Worm (Caenorhabditis elegans) whole organism, young adult: ENCODE results near the gene E01G4.6.

ENCODE experiments used
- B0019.2 ChIP-seq: fragments of 200-800 bp; sonication (Bioruptor generic); conservative IDR thresholded peaks from 2 replicates; pipeline ENCODE4 v1.3.6; 2022; ENCODE audit warnings: missing genetic modification reagents, missing genetic modification characterization, missing compliant biosample characterization
- B0035.1 ChIP-seq: sonication (generic microtip); optimal IDR thresholded peaks from 2 replicates; lab custom pipeline; 2016; ENCODE audit warnings: missing genetic modification characterization, mild to moderate bottlenecking, missing compliant biosample characterization, missing genotype, missing genetic modification reagents
- C17E4.6 ChIP-seq: fragments of 200-800 bp; sonication (Bioruptor generic); IDR thresholded peaks from 2 replicates; pipeline ENCODE4 v1.3.6; 2022; ENCODE audit warnings: missing genetic modification reagents, missing genetic modification characterization, missing compliant biosample characterization
- F23B12.7 ChIP-seq: sonication (generic microtip); optimal IDR thresholded peaks from 2 replicates; lab custom pipeline; 2017; ENCODE audit warnings: missing genetic modification characterization, mild to moderate bottlenecking, missing compliant biosample characterization, antibody characterized with exemption, moderate library complexity; ENCODE audit not compliant: insufficient read depth
- F33H1.4 ChIP-seq: fragments of 200-800 bp; sonication (Bioruptor generic); IDR thresholded peaks from 2 replicates; pipeline ENCODE4 v1.3.6; 2022; ENCODE audit warnings: missing genetic modification reagents, missing genetic modification characterization, missing compliant biosample characterization
- F39B2.1 ChIP-seq: fragments of 200-800 bp; sonication (Bioruptor generic); IDR thresholded peaks from 2 replicates; pipeline ENCODE4 v1.3.6; 2022; ENCODE audit warnings: missing genetic modification reagents, missing genetic modification characterization, missing compliant biosample characterization
- F52B5.7 ChIP-seq: sonication (generic microtip); optimal IDR thresholded peaks from 2 replicates; lab custom pipeline; 2016; ENCODE audit warnings: mild to moderate bottlenecking, missing genetic modification characterization, missing compliant biosample characterization
- F57A8.1 ChIP-seq: fragments of 200-800 bp; sonication (Bioruptor generic); optimal IDR thresholded peaks from 2 replicates; lab custom pipeline; 2018; ENCODE audit warnings: mild to moderate bottlenecking, missing genetic modification characterization, moderate library complexity, missing compliant biosample characterization
- Y79H2A.3 ChIP-seq: fragments of 200-800 bp; sonication (Bioruptor generic); conservative IDR thresholded peaks from 2 replicates; pipeline ENCODE4 v1.3.6; 2022; ENCODE audit warnings: missing genetic modification reagents, missing genetic modification characterization, missing compliant biosample characterization
- Y95B8A.8 ChIP-seq: fragments of 200-800 bp; sonication (Bioruptor generic); IDR thresholded peaks from 2 replicates; pipeline ENCODE4 v1.3.6; 2022; ENCODE audit warnings: missing genetic modification reagents, missing genetic modification characterization, missing compliant biosample characterization
- aptf-2 ChIP-seq: fragments of 200-800 bp; sonication (Bioruptor generic); conservative IDR thresholded peaks from 2 replicates; pipeline ENCODE4 v1.3.6; 2022; ENCODE audit warnings: missing genetic modification reagents, missing genetic modification characterization, missing compliant biosample characterization
- bed-1 ChIP-seq: fragments of 200-800 bp; sonication (Bioruptor generic); IDR thresholded peaks from 2 replicates; pipeline ENCODE4 v1.3.6; 2022; ENCODE audit warnings: missing genetic modification reagents, missing genetic modification characterization, missing compliant biosample characterization
- ccch-3 ChIP-seq: fragments of 200-800 bp; sonication (Bioruptor generic); optimal IDR thresholded peaks from 2 replicates; lab custom pipeline; 2018; ENCODE audit warnings: mild to moderate bottlenecking, missing genetic modification characterization, missing compliant biosample characterization
- cebp-2 ChIP-seq: fragments of 200-800 bp; sonication (Bioruptor generic); IDR thresholded peaks from 2 replicates; pipeline ENCODE4 v1.3.6; 2022; ENCODE audit warnings: missing genetic modification characterization, missing compliant biosample characterization
- ceh-100 ChIP-seq: fragments of 200-800 bp; sonication (Bioruptor generic); IDR thresholded peaks from 2 replicates; pipeline ENCODE4 v1.3.6; 2022; ENCODE audit warnings: missing genetic modification reagents, missing genetic modification characterization, missing compliant biosample characterization
- ceh-40 ChIP-seq: fragments of 200-800 bp; sonication (Bioruptor generic); IDR thresholded peaks from 2 replicates; pipeline ENCODE4 v1.3.6; 2022; ENCODE audit warnings: missing genetic modification characterization, missing compliant biosample characterization
- dpl-1 ChIP-seq: fragments of 150-350 bp; optimal IDR thresholded peaks from 2 replicates; lab custom pipeline; 2014; ENCODE audit warnings: missing biosample characterization, missing genetic modification reagents, missing genetic modification characterization
- egl-18 ChIP-seq: fragments of 200-800 bp; sonication (Bioruptor generic); IDR thresholded peaks from 2 replicates; pipeline ENCODE4 v1.3.6; 2022; ENCODE audit warnings: missing genetic modification reagents, missing genetic modification characterization, missing compliant biosample characterization
- ets-4 ChIP-seq: fragments of 200-800 bp; sonication (Bioruptor generic); optimal IDR thresholded peaks from 2 replicates; lab custom pipeline; 2018; ENCODE audit warnings: mild to moderate bottlenecking, missing genetic modification characterization, missing compliant biosample characterization
- gei-17 ChIP-seq: fragments of 200-800 bp; sonication (Bioruptor generic); optimal IDR thresholded peaks from 2 replicates; lab custom pipeline; 2018; ENCODE audit warnings: mild to moderate bottlenecking, missing genetic modification characterization, missing compliant biosample characterization
- hlh-26 ChIP-seq: fragments of 200-800 bp; sonication (Bioruptor generic); conservative IDR thresholded peaks from 2 replicates; pipeline ENCODE4 v1.3.6; 2022; ENCODE audit warnings: missing genetic modification reagents, missing genetic modification characterization, missing compliant biosample characterization
- hrde-1 ChIP-seq: sonication (generic microtip); optimal IDR thresholded peaks from 2 replicates; lab custom pipeline; 2016; ENCODE audit warnings: missing genetic modification characterization, mild to moderate bottlenecking, missing compliant biosample characterization, moderate library complexity, missing genotype, missing genetic modification reagents, borderline replicate concordance
- let-526 ChIP-seq: fragments of 200-800 bp; sonication (Bioruptor generic); IDR thresholded peaks from 2 replicates; pipeline ENCODE4 v1.3.6; 2022; ENCODE audit warnings: missing genetic modification reagents, missing genetic modification characterization, missing compliant biosample characterization
- lin-26 ChIP-seq: fragments of 200-800 bp; sonication (Bioruptor generic); IDR thresholded peaks from 2 replicates; pipeline ENCODE4 v1.3.6; 2022; ENCODE audit warnings: missing genetic modification reagents, missing genetic modification characterization, missing compliant biosample characterization
- nfya-2 ChIP-seq: fragments of 200-800 bp; sonication (Bioruptor generic); IDR thresholded peaks from 2 replicates; pipeline ENCODE4 v1.3.6; 2022; ENCODE audit warnings: missing genetic modification reagents, missing genetic modification characterization, missing compliant biosample characterization
- nhr-80 ChIP-seq: sonication (generic microtip); optimal IDR thresholded peaks from 2 replicates; lab custom pipeline; 2016; ENCODE audit warnings: missing genetic modification characterization, missing compliant biosample characterization
- rcor-1 ChIP-seq: fragments of 200-800 bp; sonication (Bioruptor generic); IDR thresholded peaks from 2 replicates; pipeline ENCODE4 v1.3.6; 2022; ENCODE audit warnings: missing genetic modification reagents, missing genetic modification characterization, missing compliant biosample characterization
- sea-2 ChIP-seq: fragments of 200-800 bp; sonication (Bioruptor generic); IDR thresholded peaks from 2 replicates; pipeline ENCODE4 v1.3.6; 2022; ENCODE audit warnings: missing genetic modification characterization, missing compliant biosample characterization
- snpc-3.4 ChIP-seq: sonication (generic microtip); optimal IDR thresholded peaks from 2 replicates; lab custom pipeline; 2017; ENCODE audit warnings: missing genetic modification characterization, mild to moderate bottlenecking, missing compliant biosample characterization, antibody characterized with exemption, moderate library complexity, missing genotype, missing genetic modification reagents
- snpc-4 ChIP-seq, 5 experiments: fragments of 150-350 bp in 1 of 5; sonication (generic microtip) in 4 of 5; optimal IDR thresholded peaks; 2 replicates each; lab custom pipeline; 2014 to 2018; ENCODE audit warnings: missing genetic modification characterization in 5 of 5, missing biosample characterization in 3 of 5, antibody characterized with exemption in 2 of 5, mild to moderate bottlenecking in 2 of 5, missing compliant biosample characterization in 2 of 5, missing genotype in 2 of 5, moderate library complexity in 2 of 5, missing genetic modification reagents in 1 of 5
- zfh-2 ChIP-seq: fragments of 200-800 bp; sonication (Bioruptor generic); conservative IDR thresholded peaks from 2 replicates; pipeline ENCODE4 v1.3.6; 2022; ENCODE audit warnings: missing genetic modification reagents, missing genetic modification characterization, missing compliant biosample characterization
- ztf-26 ChIP-seq: sonication (generic microtip); optimal IDR thresholded peaks from 2 replicates; lab custom pipeline; 2017; ENCODE audit warnings: missing genetic modification characterization, missing compliant biosample characterization

Gene E01G4.6

DNA sequence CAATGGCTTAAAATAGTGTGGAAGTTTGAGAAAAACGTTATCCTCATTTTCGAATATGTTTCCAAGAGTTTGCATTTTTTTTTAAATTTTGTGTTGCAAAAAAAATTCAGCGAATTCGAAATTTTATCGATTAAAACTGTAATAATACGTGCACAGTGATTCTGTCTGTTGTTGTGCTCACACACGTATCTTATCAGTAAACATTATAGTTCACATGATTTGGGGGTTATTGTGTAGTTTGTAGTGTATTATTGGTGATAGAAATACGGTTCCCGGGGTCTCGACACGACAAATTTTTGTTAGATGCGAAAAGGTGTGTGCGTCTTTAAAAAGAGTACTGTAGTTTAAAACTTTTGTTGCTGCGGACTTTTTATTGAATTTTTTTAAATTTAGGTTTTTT, 13.5 kb downstream of the E01G4.6 start, which contains the start of gene drr-1:
Gene drr-1 (minus strand): TSS at position 183 of the 400 bp plus-strand sequence.
- TF ChIP-seq F52B5.7 (no peak), nhr-80 (tag; lab: Kevin White, UChicago) (peak; percentile 38), gei-17 (GFP tag; lab: Kevin White, UChicago) (no peak)
- TF ChIP-seq, all 124 proteins: peak for 1

DNA sequence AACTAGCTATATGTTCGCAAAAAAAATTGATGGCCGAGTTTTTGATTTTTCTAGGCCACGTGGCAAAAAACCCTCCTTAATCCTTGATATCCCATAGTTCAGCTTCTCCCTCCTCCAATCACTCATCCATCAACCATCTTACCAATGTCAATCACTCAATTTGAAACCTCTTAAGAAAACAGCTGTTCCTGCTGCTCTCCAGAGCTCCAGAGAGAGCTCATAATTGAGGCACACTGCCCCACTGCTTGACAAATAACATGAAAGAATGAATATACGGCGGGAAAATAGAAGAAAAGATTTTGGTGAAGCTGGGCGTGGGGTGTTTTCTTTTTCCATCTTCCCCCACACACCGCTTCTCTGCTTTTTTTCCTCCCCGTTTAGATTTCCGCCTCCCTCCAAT, 18.4 kb downstream of the E01G4.6 start:
- TF ChIP-seq B0019.2 (GFP tag; lab: Robert Waterston, UW) = no peak
- no peak for TF ChIP-seq sea-2 (GFP tag; lab: Robert Waterston, UW)
- no peak for TF ChIP-seq B0035.1
- no peak for TF ChIP-seq aptf-2
- no peak for TF ChIP-seq cebp-2 (GFP tag; lab: Robert Waterston, UW)
- TF ChIP-seq C17E4.6 (GFP tag; lab: Robert Waterston, UW) = no peak
- TF ChIP-seq snpc-4 (GFP tag; optimal IDR thresholded peaks at IDR 0.05; lab: Kevin White, UChicago) = no peak
- no peak for TF ChIP-seq snpc-4 (tag; optimal IDR thresholded peaks at IDR 0.05; lab: Kevin White, UChicago)
- no peak for TF ChIP-seq F33H1.4
- TF ChIP-seq rcor-1 (GFP tag; lab: Robert Waterston, UW) = no peak
- TF ChIP-seq egl-18 = no peak
- TF ChIP-seq ztf-26 (tag; lab: Kevin White, UChicago) = no peak

DNA sequence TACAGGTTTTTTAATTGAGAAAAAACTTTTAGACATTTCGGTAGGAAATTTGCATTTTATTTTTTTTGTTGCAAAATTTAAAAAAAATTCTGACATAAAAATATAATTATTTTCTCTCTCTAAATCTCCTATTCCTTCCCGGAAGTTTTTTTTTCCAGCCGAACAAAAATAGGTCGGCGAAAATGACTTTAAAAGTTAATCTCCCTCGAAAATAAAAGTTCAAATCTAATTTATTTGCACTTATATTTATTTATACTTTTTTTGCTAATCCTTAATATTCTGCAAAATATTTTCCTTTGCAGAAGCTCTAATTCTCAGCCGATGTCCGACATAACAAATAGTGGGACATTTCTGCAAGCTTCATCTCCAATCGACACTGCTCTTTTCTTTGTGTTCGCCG, 19.4 kb downstream of the E01G4.6 start, which contains the start of gene F45H10.5:
Gene F45H10.5 (plus strand): TSS at position 301 of the 400 bp plus-strand sequence.
- TF ChIP-seq nfya-2 (GFP tag; lab: Robert Waterston, UW) = no peak
- no peak for TF ChIP-seq F57A8.1
- TF ChIP-seq ccch-3 = no peak
- no peak for TF ChIP-seq F52B5.7
- no peak for TF ChIP-seq ceh-100 (GFP tag; lab: Robert Waterston, UW)

DNA sequence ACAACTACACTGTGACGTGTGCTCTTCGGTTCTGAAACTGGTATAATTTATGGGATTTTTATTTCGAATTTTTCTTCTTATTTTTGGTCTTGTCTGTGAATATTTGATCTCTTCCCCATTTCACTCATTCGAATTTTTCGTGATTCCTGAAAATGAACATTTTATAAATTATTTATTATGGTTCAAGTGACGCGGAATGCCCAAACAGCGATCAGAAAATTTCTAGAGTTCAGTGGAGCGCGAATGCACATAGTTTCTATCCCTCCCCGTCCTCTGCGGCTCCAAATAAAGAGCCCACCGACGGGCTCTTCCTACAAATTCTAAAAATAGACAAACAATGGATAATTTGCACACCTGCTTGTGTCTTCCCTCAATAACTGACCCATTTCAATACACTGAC, 21.4 kb downstream of the E01G4.6 start, which contains the start of gene F54F11.1:
Gene F54F11.1 (plus strand): TSS at position 301 of the 400 bp plus-strand sequence.
- TF ChIP-seq C17E4.6 (GFP tag; lab: Robert Waterston, UW) (no peak), dpl-1 (no peak), ets-4 (GFP tag; lab: Kevin White, UChicago) (no peak), ztf-26 (tag; lab: Kevin White, UChicago) (no peak), B0035.1 (no peak), hlh-26 (GFP tag; lab: Robert Waterston, UW) (no peak), snpc-4 (GFP tag; optimal IDR thresholded peaks at IDR 0.05; lab: Kevin White, UChicago) (no peak), snpc-4 (tag; optimal IDR thresholded peaks at IDR 0.05; lab: Kevin White, UChicago) (no peak), let-526 (no peak), F23B12.7 (tag; lab: Kevin White, UChicago) (no peak), bed-1 (no peak), zfh-2 (GFP tag; lab: Robert Waterston, UW) (no peak), lin-26 (GFP tag; lab: Robert Waterston, UW) (no peak), Y95B8A.8 (GFP tag; lab: Robert Waterston, UW) (no peak), hrde-1 (tag; lab: Kevin White, UChicago) (no peak), F33H1.4 (no peak), Y79H2A.3 (GFP tag; lab: Robert Waterston, UW) (no peak), snpc-3.4 (no peak)

DNA sequence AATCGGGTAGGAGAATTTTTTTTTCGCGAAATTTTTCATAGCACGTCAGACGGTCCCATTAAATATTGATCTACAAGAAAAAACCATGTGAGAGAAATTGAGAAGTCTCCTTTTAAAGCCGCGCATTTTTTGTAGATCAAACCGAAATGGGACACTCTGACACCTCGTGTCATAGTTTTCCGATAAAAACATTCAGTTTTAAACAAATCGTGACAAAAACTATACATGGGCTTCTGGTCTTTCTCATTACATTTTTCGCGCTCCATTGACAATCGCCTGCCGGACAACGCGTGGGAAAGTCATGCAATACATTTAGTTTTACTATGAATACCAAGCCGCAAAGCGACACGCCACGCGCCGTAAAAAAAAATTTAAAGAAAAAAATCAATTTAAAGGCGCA, 23.2 kb downstream of the E01G4.6 start:
- no peak for TF ChIP-seq ccch-3
- no peak for TF ChIP-seq F57A8.1
- TF ChIP-seq F23B12.7 (tag; lab: Kevin White, UChicago) = no peak
- no peak for TF ChIP-seq sea-2 (GFP tag; lab: Robert Waterston, UW)
- no peak for TF ChIP-seq F39B2.1 (GFP tag; lab: Robert Waterston, UW)
- TF ChIP-seq ceh-40 (GFP tag; lab: Robert Waterston, UW) = no peak
